Worm (Caenorhabditis elegans) whole organism, young adult: ENCODE measurements around the gene spin-1.

Source experiments
- B0019.2 ChIP-seq: fragments of 200-800 bp; sonication (Bioruptor generic); conservative IDR thresholded peaks from 2 replicates; pipeline ENCODE4 v1.3.6; 2022; ENCODE audit warnings: missing genetic modification reagents, missing genetic modification characterization, missing compliant biosample characterization
- B0336.3 ChIP-seq: fragments of 200-800 bp; sonication (Bioruptor generic); IDR thresholded peaks from 2 replicates; pipeline ENCODE4 v1.3.6; 2022; ENCODE audit warnings: missing genetic modification characterization, missing compliant biosample characterization
- C06A6.2 ChIP-seq: fragments of 200-800 bp; sonication (Bioruptor generic); conservative IDR thresholded peaks from 2 replicates; pipeline ENCODE4 v1.3.6; 2022; ENCODE audit warnings: missing genetic modification characterization, missing compliant biosample characterization
- C17E4.6 ChIP-seq: fragments of 200-800 bp; sonication (Bioruptor generic); IDR thresholded peaks from 2 replicates; pipeline ENCODE4 v1.3.6; 2022; ENCODE audit warnings: missing genetic modification reagents, missing genetic modification characterization, missing compliant biosample characterization
- F23B12.7 ChIP-seq: sonication (generic microtip); optimal IDR thresholded peaks from 2 replicates; lab custom pipeline; 2017; ENCODE audit warnings: missing genetic modification characterization, mild to moderate bottlenecking, missing compliant biosample characterization, antibody characterized with exemption, moderate library complexity; ENCODE audit not compliant: insufficient read depth
- F57A8.1 ChIP-seq: fragments of 200-800 bp; sonication (Bioruptor generic); optimal IDR thresholded peaks from 2 replicates; lab custom pipeline; 2018; ENCODE audit warnings: mild to moderate bottlenecking, missing genetic modification characterization, moderate library complexity, missing compliant biosample characterization
- Y95B8A.8 ChIP-seq: fragments of 200-800 bp; sonication (Bioruptor generic); IDR thresholded peaks from 2 replicates; pipeline ENCODE4 v1.3.6; 2022; ENCODE audit warnings: missing genetic modification reagents, missing genetic modification characterization, missing compliant biosample characterization
- attf-6 ChIP-seq: fragments of 200-800 bp; sonication (Bioruptor generic); IDR thresholded peaks from 2 replicates; pipeline ENCODE4 v1.3.6; 2022; ENCODE audit warnings: missing genetic modification reagents, missing genetic modification characterization, missing compliant biosample characterization
- ccch-3 ChIP-seq: fragments of 200-800 bp; sonication (Bioruptor generic); optimal IDR thresholded peaks from 2 replicates; lab custom pipeline; 2018; ENCODE audit warnings: mild to moderate bottlenecking, missing genetic modification characterization, missing compliant biosample characterization
- ceh-91 ChIP-seq: fragments of 200-800 bp; sonication (Bioruptor generic); IDR thresholded peaks from 2 replicates; pipeline ENCODE4 v1.3.6; 2022; ENCODE audit warnings: missing genetic modification reagents, missing genetic modification characterization, missing compliant biosample characterization
- chd-7 ChIP-seq: sonication (generic microtip); optimal IDR thresholded peaks from 2 replicates; lab custom pipeline; 2016; ENCODE audit warnings: mild to moderate bottlenecking, missing genetic modification characterization, moderate library complexity, missing compliant biosample characterization
- die-1 ChIP-seq: sonication (generic microtip); optimal IDR thresholded peaks from 2 replicates; lab custom pipeline; 2016; ENCODE audit warnings: missing genotype, mild to moderate bottlenecking, missing genetic modification characterization, missing compliant biosample characterization
- dpff-1 ChIP-seq: sonication (generic microtip); optimal IDR thresholded peaks from 2 replicates; lab custom pipeline; 2017; ENCODE audit warnings: mild to moderate bottlenecking, missing genetic modification characterization, missing compliant biosample characterization
- dpl-1 ChIP-seq: fragments of 150-350 bp; optimal IDR thresholded peaks from 2 replicates; lab custom pipeline; 2014; ENCODE audit warnings: missing biosample characterization, missing genetic modification reagents, missing genetic modification characterization
- egl-44 ChIP-seq: fragments of 200-800 bp; sonication (Bioruptor generic); IDR thresholded peaks from 2 replicates; pipeline ENCODE4 v1.3.6; 2022; ENCODE audit warnings: missing genetic modification reagents, missing genetic modification characterization, missing compliant biosample characterization
- fkh-3 ChIP-seq: sonication (generic microtip); optimal IDR thresholded peaks from 2 replicates; lab custom pipeline; 2016; ENCODE audit warnings: mild to moderate bottlenecking, missing genetic modification characterization, missing compliant biosample characterization
- hmg-1.2 ChIP-seq: fragments of 200-800 bp; sonication (Bioruptor generic); IDR thresholded peaks from 2 replicates; pipeline ENCODE4 v1.3.6; 2022; ENCODE audit warnings: missing genetic modification reagents, missing genetic modification characterization, missing compliant biosample characterization
- lin-40 ChIP-seq: sonication (generic microtip); optimal IDR thresholded peaks from 2 replicates; lab custom pipeline; 2016; ENCODE audit warnings: missing genetic modification characterization, mild to moderate bottlenecking, missing compliant biosample characterization, missing genotype, missing genetic modification reagents
- lsl-1 ChIP-seq: fragments of 200-800 bp; sonication (Bioruptor generic); optimal IDR thresholded peaks from 2 replicates; lab custom pipeline; 2018; ENCODE audit warnings: mild to moderate bottlenecking, missing genetic modification characterization, moderate library complexity, missing compliant biosample characterization
- madf-10 ChIP-seq: sonication (generic microtip); optimal IDR thresholded peaks from 2 replicates; lab custom pipeline; 2016; ENCODE audit warnings: mild to moderate bottlenecking, missing genetic modification characterization, missing compliant biosample characterization
- madf-8 ChIP-seq: fragments of 200-800 bp; sonication (Bioruptor generic); conservative IDR thresholded peaks from 2 replicates; pipeline ENCODE4 v1.3.6; 2022; ENCODE audit warnings: missing genetic modification reagents, missing genetic modification characterization, missing compliant biosample characterization
- mxl-1 ChIP-seq: sonication (generic microtip); optimal IDR thresholded peaks from 2 replicates; lab custom pipeline; 2016; ENCODE audit warnings: missing genetic modification characterization, missing compliant biosample characterization
- nfya-1 ChIP-seq: sonication (generic microtip); optimal IDR thresholded peaks from 2 replicates; lab custom pipeline; 2017; ENCODE audit warnings: antibody characterized with exemption, missing compliant biosample characterization, missing genetic modification characterization, borderline replicate concordance; ENCODE audit not compliant: insufficient read depth
- nfyb-1 ChIP-seq: fragments of 200-800 bp; sonication (Bioruptor generic); IDR thresholded peaks from 2 replicates; pipeline ENCODE4 v1.3.6; 2022; ENCODE audit warnings: missing genetic modification reagents, missing genetic modification characterization, missing compliant biosample characterization
- nhr-80 ChIP-seq: sonication (generic microtip); optimal IDR thresholded peaks from 2 replicates; lab custom pipeline; 2016; ENCODE audit warnings: missing genetic modification characterization, missing compliant biosample characterization
- nhr-90 ChIP-seq: sonication (generic microtip); optimal IDR thresholded peaks from 2 replicates; lab custom pipeline; 2016; ENCODE audit warnings: missing genotype, mild to moderate bottlenecking, missing genetic modification characterization, missing compliant biosample characterization
- repo-1 ChIP-seq: sonication (generic microtip); optimal IDR thresholded peaks from 2 replicates; lab custom pipeline; 2017; ENCODE audit warnings: mild to moderate bottlenecking, missing genetic modification characterization, missing compliant biosample characterization
- rpc-1 ChIP-seq, 2 experiments: fragments of 150-350 bp in 1 of 2; sonication (generic microtip) in 1 of 2; optimal IDR thresholded peaks; 2 replicates each; lab custom pipeline; 2014 to 2018; ENCODE audit warnings: missing biosample characterization in 1 of 2, missing genetic modification characterization in 1 of 2, missing genetic modification reagents in 1 of 2, missing genotype in 1 of 2
- snpc-1.3 ChIP-seq: sonication (generic microtip); optimal IDR thresholded peaks from 2 replicates; lab custom pipeline; 2017; ENCODE audit warnings: missing genetic modification characterization, mild to moderate bottlenecking, missing compliant biosample characterization, antibody characterized with exemption, moderate library complexity, missing genotype, missing genetic modification reagents; ENCODE audit not compliant: insufficient read depth
- snpc-4 ChIP-seq, 5 experiments: fragments of 150-350 bp in 1 of 5; sonication (generic microtip) in 4 of 5; optimal IDR thresholded peaks; 2 replicates each; lab custom pipeline; 2014 to 2018; ENCODE audit warnings: missing genetic modification characterization in 5 of 5, missing biosample characterization in 3 of 5, antibody characterized with exemption in 2 of 5, mild to moderate bottlenecking in 2 of 5, missing compliant biosample characterization in 2 of 5, missing genotype in 2 of 5, moderate library complexity in 2 of 5, missing genetic modification reagents in 1 of 5
- somi-1 ChIP-seq: fragments of 200-800 bp; sonication (Bioruptor generic); optimal IDR thresholded peaks from 2 replicates; lab custom pipeline; 2018; ENCODE audit warnings: mild to moderate bottlenecking, missing genetic modification characterization, missing compliant biosample characterization
- unc-62 ChIP-seq: fragments of 150-350 bp; optimal IDR thresholded peaks from 2 replicates; lab custom pipeline; 2014; ENCODE audit warnings: missing biosample characterization, missing genetic modification reagents, missing genetic modification characterization
- xnd-1 ChIP-seq: sonication (generic microtip); optimal IDR thresholded peaks from 2 replicates; lab custom pipeline; 2016; ENCODE audit warnings: missing genotype, missing genetic modification reagents, missing genetic modification characterization, missing compliant biosample characterization
- ztf-18 ChIP-seq: sonication (generic microtip); optimal IDR thresholded peaks from 2 replicates; lab custom pipeline; 2016; ENCODE audit warnings: missing genotype, mild to moderate bottlenecking, missing genetic modification characterization, missing compliant biosample characterization

Gene spin-1

ce11 chrV:12068437-12068836 lies 46.4 kb upstream of the spin-1 start, which contains the start of gene kmo-2:
TSS of gene kmo-2 (minus strand) at chrV:12068537.
- no peak for TF ChIP-seq nhr-90 (tag; lab: Kevin White, UChicago)
- TF ChIP-seq xnd-1 (tag; lab: Kevin White, UChicago) = no peak
- no peak for TF ChIP-seq repo-1
- TF ChIP-seq B0336.3 (GFP tag; lab: Robert Waterston, UW) = no peak
- no peak for TF ChIP-seq C17E4.6 (GFP tag; lab: Robert Waterston, UW)
- no peak for TF ChIP-seq lin-40 (tag; lab: Kevin White, UChicago)
- no peak for TF ChIP-seq somi-1 (GFP tag; lab: Kevin White, UChicago)
- TF ChIP-seq attf-6 (GFP tag; lab: Robert Waterston, UW) = no peak
- TF ChIP-seq unc-62 (GFP tag; lab: Kevin White, UChicago) = no peak
- no peak for TF ChIP-seq F23B12.7 (tag; lab: Kevin White, UChicago)
- TF ChIP-seq Y95B8A.8 (GFP tag; lab: Robert Waterston, UW) = no peak

- TF ChIP-seq B0019.2 (GFP tag; lab: Robert Waterston, UW) (no peak), lsl-1 (no peak), fkh-3 (tag; lab: Kevin White, UChicago) (no peak), rpc-1 (optimal IDR thresholded peaks at IDR 0.05; lab: Kevin White, UChicago) (no peak), rpc-1 (tag; optimal IDR thresholded peaks at IDR 0.05; lab: Kevin White, UChicago) (no peak), F57A8.1 (no peak), dpl-1 (GFP tag; lab: Kevin White, UChicago) (no peak), F23B12.7 (tag; lab: Kevin White, UChicago) (no peak), die-1 (no peak), C06A6.2 (GFP tag; lab: Robert Waterston, UW) (no peak), ceh-91 (GFP tag; lab: Robert Waterston, UW) (no peak), hmg-1.2 (no peak), nfyb-1 (no peak), ccch-3 (no peak)
Observed at ce11 chrV:12070419-12070818, 44.4 kb upstream of the spin-1 start, which contains the start of gene kmo-1. TSS of gene kmo-1 (minus strand) at chrV:12070519.

ce11 chrV:12071483-12071882 lies 43.3 kb upstream of the spin-1 start:
- TF ChIP-seq snpc-4 (GFP tag; optimal IDR thresholded peaks at IDR 0.05; lab: Kevin White, UChicago) (no peak), snpc-4 (tag; optimal IDR thresholded peaks at IDR 0.05; lab: Kevin White, UChicago) (no peak), ceh-91 (GFP tag; lab: Robert Waterston, UW) (no peak), chd-7 (tag; lab: Kevin White, UChicago) (no peak), madf-8 (GFP tag; lab: Robert Waterston, UW) (no peak), mxl-1 (no peak)

ce11 chrV:12074886-12075285 lies 39.9 kb upstream of the spin-1 start, which contains the start of gene R07B7.6:
TSS of gene R07B7.6 (minus strand) at chrV:12074986.
- no peak for TF ChIP-seq egl-44 (GFP tag; lab: Robert Waterston, UW)

- TF ChIP-seq snpc-1.3 (no peak), madf-10 (tag; lab: Kevin White, UChicago) (no peak), F23B12.7 (tag; lab: Kevin White, UChicago) (peak; percentile 37), C06A6.2 (GFP tag; lab: Robert Waterston, UW) (no peak), dpff-1 (no peak), nhr-80 (tag; lab: Kevin White, UChicago) (peak; percentile 75), nhr-90 (tag; lab: Kevin White, UChicago) (no peak), nfya-1 (tag; lab: Kevin White, UChicago) (no peak), ztf-18 (tag; lab: Kevin White, UChicago) (no peak)
Observed at ce11 chrV:12075983-12076382, 38.8 kb upstream of the spin-1 start.
